Fruit fly (Drosophila melanogaster) whole organism, prepupa: Measurements from ENCODE around the gene Sirt7.
A peak's percentile ranks its signal among the peaks of the same experiment; 100 is the strongest.

ENCODE experiments used
- Blimp-1 ChIP-seq: fragments of 200-800 bp; sonication (Bioruptor generic); optimal IDR thresholded peaks from 3 replicates; lab custom pipeline; 2017; ENCODE audit warnings: missing biosample characterization, missing genetic modification characterization, mild to moderate bottlenecking, moderate library complexity, missing genetic modification reagents
- CG10631 ChIP-seq: fragments of 200-800 bp; sonication (Bioruptor generic); optimal IDR thresholded peaks from 2 replicates; lab custom pipeline; 2016; ENCODE audit warnings: missing biosample characterization, missing genetic modification characterization
- CG10669 ChIP-seq: fragments of 200-800 bp; sonication (Bioruptor generic); optimal IDR thresholded peaks from 3 replicates; lab custom pipeline; 2018; ENCODE audit warnings: missing biosample characterization, mild to moderate bottlenecking, missing genetic modification characterization, moderate library complexity
- CG11294 ChIP-seq: fragments of 200-800 bp; sonication (Bioruptor generic); IDR thresholded peaks from 2 replicates; pipeline ENCODE4 v1.3.6; 2022; ENCODE audit warnings: missing biosample characterization, missing genetic modification characterization
- CG11762 ChIP-seq: fragments of 200-800 bp; sonication (Bioruptor generic); optimal IDR thresholded peaks from 3 replicates; lab custom pipeline; 2016; ENCODE audit warnings: missing biosample characterization, missing genetic modification characterization; ENCODE audit not compliant: insufficient read depth
- CG11902 ChIP-seq: fragments of 200-800 bp; sonication (Bioruptor generic); optimal IDR thresholded peaks from 3 replicates; lab custom pipeline; 2016; ENCODE audit warnings: missing biosample characterization, missing genetic modification characterization
- CG15336 ChIP-seq: fragments of 200-800 bp; sonication (Bioruptor generic); IDR thresholded peaks from 2 replicates; pipeline ENCODE4 v1.3.6; 2022; ENCODE audit warnings: missing biosample characterization, missing genetic modification characterization
- CG1621 ChIP-seq: fragments of 200-800 bp; sonication (Bioruptor generic); optimal IDR thresholded peaks from 3 replicates; lab custom pipeline; 2018; ENCODE audit warnings: missing biosample characterization, mild to moderate bottlenecking, missing genetic modification characterization
- CG16779 ChIP-seq: fragments of 200-800 bp; sonication (Bioruptor generic); optimal IDR thresholded peaks from 3 replicates; lab custom pipeline; 2017; ENCODE audit warnings: missing biosample characterization, mild to moderate bottlenecking, missing genetic modification characterization
- CG3032 ChIP-seq: fragments of 200-800 bp; optimal IDR thresholded peaks from 2 replicates; lab custom pipeline; 2019; ENCODE audit warnings: missing biosample characterization, mild to moderate bottlenecking, missing genetic modification characterization, moderate library complexity
- CG32006 ChIP-seq: fragments of 200-800 bp; sonication (Bioruptor generic); optimal IDR thresholded peaks from 3 replicates; lab custom pipeline; 2017; ENCODE audit warnings: missing biosample characterization, mild to moderate bottlenecking, missing genetic modification characterization
- CG34406 ChIP-seq: fragments of 200-800 bp; sonication (Bioruptor generic); optimal IDR thresholded peaks from 3 replicates; lab custom pipeline; 2016; ENCODE audit warnings: missing biosample characterization, missing genetic modification characterization
- CG3919 ChIP-seq: fragments of 200-800 bp; sonication (Bioruptor generic); optimal IDR thresholded peaks from 3 replicates; lab custom pipeline; 2016; ENCODE audit warnings: missing biosample characterization, missing genetic modification characterization
- CG6163 ChIP-seq: fragments of 200-800 bp; sonication (Bioruptor generic); IDR thresholded peaks from 3 replicates; pipeline ENCODE4 v1.3.6; 2022; ENCODE audit warnings: missing biosample characterization, missing genetic modification characterization
- CG6792 ChIP-seq: fragments of 200-800 bp; sonication (Bioruptor generic); optimal IDR thresholded peaks from 3 replicates; lab custom pipeline; 2016; ENCODE audit warnings: missing biosample characterization, missing genetic modification characterization
- CG6808 ChIP-seq: fragments of 200-800 bp; sonication (Bioruptor generic); optimal IDR thresholded peaks from 3 replicates; lab custom pipeline; 2017; ENCODE audit warnings: missing biosample characterization, missing genetic modification characterization, mild to moderate bottlenecking, moderate library complexity, missing genetic modification reagents
- CG6854 ChIP-seq: fragments of 200-800 bp; sonication (Bioruptor generic); optimal IDR thresholded peaks from 2 replicates; lab custom pipeline; 2017; ENCODE audit warnings: missing biosample characterization, mild to moderate bottlenecking, missing genetic modification characterization
- CG8119 ChIP-seq: fragments of 200-800 bp; sonication (Bioruptor generic); IDR thresholded peaks from 3 replicates; pipeline ENCODE4 v1.3.6; 2022; ENCODE audit warnings: missing biosample characterization, missing genetic modification characterization
- CG8319 ChIP-seq: fragments of 200-800 bp; sonication (Bioruptor generic); optimal IDR thresholded peaks from 3 replicates; lab custom pipeline; 2016; ENCODE audit warnings: missing biosample characterization, missing genetic modification characterization
- CG8632 ChIP-seq: fragments of 200-800 bp; sonication (Bioruptor generic); optimal IDR thresholded peaks from 3 replicates; lab custom pipeline; 2016; ENCODE audit warnings: missing biosample characterization, missing genetic modification characterization
- CG9139 ChIP-seq: fragments of 200-800 bp; sonication (Bioruptor generic); optimal IDR thresholded peaks from 3 replicates; lab custom pipeline; 2017; ENCODE audit warnings: missing biosample characterization, mild to moderate bottlenecking, missing genetic modification characterization
- Eip75B ChIP-seq: fragments of 200-800 bp; sonication (Bioruptor generic); optimal IDR thresholded peaks from 3 replicates; lab custom pipeline; 2016; ENCODE audit warnings: missing biosample characterization, missing genetic modification characterization
- Eip78C ChIP-seq: fragments of 200-800 bp; sonication (Bioruptor generic); peaks from one replicate; lab custom pipeline; 2016; ENCODE audit warnings: missing biosample characterization, missing genetic modification characterization
- Eip93F ChIP-seq: fragments of 200-800 bp; sonication (Bioruptor generic); optimal IDR thresholded peaks from 2 replicates; lab custom pipeline; 2016; ENCODE audit warnings: missing biosample characterization, mild to moderate bottlenecking, missing genetic modification characterization
- Ets21C ChIP-seq: fragments of 200-800 bp; sonication (Bioruptor generic); optimal IDR thresholded peaks from 3 replicates; lab custom pipeline; 2016; ENCODE audit warnings: missing biosample characterization, missing genetic modification characterization
- Ets96B ChIP-seq: fragments of 200-800 bp; optimal IDR thresholded peaks from 2 replicates; lab custom pipeline; 2019; ENCODE audit warnings: missing biosample characterization, mild to moderate bottlenecking, missing genetic modification characterization, moderate library complexity
- Hr38 ChIP-seq: sonication (Bioruptor generic); optimal IDR thresholded peaks from 2 replicates; lab custom pipeline; 2016; ENCODE audit warnings: missing biosample characterization, missing genetic modification characterization
- Hr39 ChIP-seq: fragments of 200-800 bp; sonication (Bioruptor generic); optimal IDR thresholded peaks from 2 replicates; lab custom pipeline; 2016; ENCODE audit warnings: missing biosample characterization, missing genetic modification characterization
- Lpt ChIP-seq: fragments of 200-800 bp; sonication (Bioruptor generic); optimal IDR thresholded peaks from 3 replicates; lab custom pipeline; 2016; ENCODE audit warnings: missing biosample characterization, missing genetic modification characterization
- Met ChIP-seq: fragments of 200-800 bp; sonication (Bioruptor generic); optimal IDR thresholded peaks from 3 replicates; lab custom pipeline; 2016; ENCODE audit warnings: missing biosample characterization, missing genetic modification characterization
- OdsH ChIP-seq: fragments of 200-800 bp; sonication (Bioruptor generic); optimal IDR thresholded peaks from 3 replicates; lab custom pipeline; 2016; ENCODE audit warnings: missing biosample characterization, missing genetic modification characterization
- Smox ChIP-seq: fragments of 200-800 bp; sonication (Bioruptor generic); optimal IDR thresholded peaks from 3 replicates; lab custom pipeline; 2016; ENCODE audit warnings: missing biosample characterization, missing genetic modification characterization
- Sox102F ChIP-seq: fragments of 200-800 bp; sonication (Bioruptor generic); optimal IDR thresholded peaks from 2 replicates; lab custom pipeline; 2016; ENCODE audit warnings: missing biosample characterization, mild to moderate bottlenecking, missing genetic modification characterization
- Sox14 ChIP-seq: fragments of 200-800 bp; sonication (Bioruptor generic); optimal IDR thresholded peaks from 3 replicates; lab custom pipeline; 2016; ENCODE audit warnings: missing biosample characterization, missing genetic modification characterization
- Sox15 ChIP-seq: fragments of 200-800 bp; sonication (Bioruptor generic); optimal IDR thresholded peaks from 3 replicates; lab custom pipeline; 2016; ENCODE audit warnings: missing biosample characterization, missing genetic modification characterization
- achi ChIP-seq: fragments of 200-800 bp; sonication (Bioruptor generic); optimal IDR thresholded peaks from 3 replicates; lab custom pipeline; 2016; ENCODE audit warnings: missing biosample characterization, missing genetic modification characterization
- cyc ChIP-seq: fragments of 200-800 bp; sonication (Bioruptor generic); optimal IDR thresholded peaks from 3 replicates; lab custom pipeline; 2016; ENCODE audit warnings: missing biosample characterization, missing genetic modification characterization
- dac ChIP-seq: fragments of 200-800 bp; sonication (Bioruptor generic); optimal IDR thresholded peaks from 2 replicates; lab custom pipeline; 2017; ENCODE audit warnings: missing biosample characterization, mild to moderate bottlenecking, missing genetic modification characterization
- dsx ChIP-seq: fragments of 200-800 bp; optimal IDR thresholded peaks from 3 replicates; lab custom pipeline; 2019; ENCODE audit warnings: missing biosample characterization, mild to moderate bottlenecking, missing genetic modification characterization, moderate library complexity; ENCODE audit not compliant: poor library complexity, severe bottlenecking
- eg ChIP-seq: fragments of 200-800 bp; sonication (Bioruptor generic); IDR thresholded peaks from 3 replicates; pipeline ENCODE4 v1.3.6; 2022; ENCODE audit warnings: missing biosample characterization, missing genetic modification characterization
- esn ChIP-seq: fragments of 200-800 bp; sonication (Bioruptor generic); optimal IDR thresholded peaks from 2 replicates; lab custom pipeline; 2016; ENCODE audit warnings: missing biosample characterization, mild to moderate bottlenecking, missing genetic modification characterization, moderate library complexity
- fd85E ChIP-seq: fragments of 200-800 bp; sonication (Bioruptor generic); optimal IDR thresholded peaks from 3 replicates; lab custom pipeline; 2016; ENCODE audit warnings: missing biosample characterization, missing genetic modification characterization
- fkh ChIP-seq: fragments of 200-800 bp; sonication (Bioruptor generic); optimal IDR thresholded peaks from 3 replicates; lab custom pipeline; 2017; ENCODE audit warnings: missing biosample characterization, mild to moderate bottlenecking, missing genetic modification characterization, moderate library complexity
- lz ChIP-seq: fragments of 200-800 bp; sonication (Bioruptor generic); optimal IDR thresholded peaks from 3 replicates; lab custom pipeline; 2016; ENCODE audit warnings: missing biosample characterization, missing genetic modification characterization
- net ChIP-seq: fragments of 200-800 bp; sonication (Bioruptor generic); optimal IDR thresholded peaks from 3 replicates; lab custom pipeline; 2016; ENCODE audit warnings: missing biosample characterization, missing genetic modification characterization
- pdm3 ChIP-seq: fragments of 200-800 bp; sonication (Bioruptor generic); optimal IDR thresholded peaks from 3 replicates; lab custom pipeline; 2016; ENCODE audit warnings: missing biosample characterization, missing genetic modification characterization
- salr ChIP-seq, 2 experiments: fragments of 200-800 bp; sonication (Bioruptor generic); optimal IDR thresholded peaks; 3 replicates each; lab custom pipeline; 2016 to 2018; ENCODE audit warnings: missing biosample characterization in 2 of 2, missing genetic modification characterization in 2 of 2, mild to moderate bottlenecking in 1 of 2
- spab ChIP-seq: fragments of 200-800 bp; sonication (Bioruptor generic); optimal IDR thresholded peaks from 2 replicates; lab custom pipeline; 2017; ENCODE audit warnings: missing biosample characterization, mild to moderate bottlenecking, missing genetic modification characterization, missing genetic modification reagents
- svp ChIP-seq: fragments of 200-800 bp; sonication (Bioruptor generic); peaks from one replicate; lab custom pipeline; 2016; ENCODE audit warnings: missing biosample characterization, missing genetic modification characterization
- topi ChIP-seq: fragments of 200-800 bp; sonication (Bioruptor generic); optimal IDR thresholded peaks from 3 replicates; lab custom pipeline; 2016; ENCODE audit warnings: missing biosample characterization, missing genetic modification characterization
- vri ChIP-seq: fragments of 200-800 bp; sonication (Bioruptor generic); optimal IDR thresholded peaks from 3 replicates; lab custom pipeline; 2016; ENCODE audit warnings: missing biosample characterization, mild to moderate bottlenecking, missing genetic modification characterization

The Sirt7 gene

dm6 chr3R:29063207-29063920 lies 7.6 kb downstream of the Sirt7 start:
- TF ChIP-seq CG8632 (GFP tag; lab: Kevin White, UChicago) (peak; percentile 74), CG11294 (no peak), topi (peak; percentile 57), CG6163 (GFP tag; lab: Robert Waterston, UW) (no peak), Ets96B (tag; lab: Kevin White, UChicago) (peak; percentile 65), CG11902 (GFP tag; lab: Kevin White, UChicago) (peak; percentile 61), salr (GFP tag; optimal IDR thresholded peaks at IDR 0.05; lab: Kevin White, UChicago) (peak in 1 of 2 experiments; percentile 71), CG6792 (GFP tag; lab: Kevin White, UChicago) (peak; percentile 64), CG32006 (GFP tag; lab: Kevin White, UChicago) (peak; percentile 78), Blimp-1 (GFP tag; lab: Kevin White, UChicago) (peak; percentile 9), CG10631 (peak; percentile 82), pdm3 (peak; percentile 67), svp (peak; percentile 74), Smox (GFP tag; lab: Kevin White, UChicago) (peak; percentile 68), vri (GFP tag; lab: Kevin White, UChicago) (no peak), Lpt (GFP tag; lab: Kevin White, UChicago) (no peak), dac (GFP tag; lab: Kevin White, UChicago) (no peak), net (GFP tag; lab: Kevin White, UChicago) (peak; percentile 67), Sox102F (GFP tag; lab: Kevin White, UChicago) (peak; percentile 83), CG15336 (GFP tag; lab: Robert Waterston, UW) (no peak), CG11762 (GFP tag; lab: Kevin White, UChicago) (peak; percentile 41), CG10669 (GFP tag; lab: Kevin White, UChicago) (peak; percentile 72), cyc (peak; percentile 50), CG6854 (GFP tag; lab: Kevin White, UChicago) (no peak), fkh (GFP tag; lab: Kevin White, UChicago) (peak; percentile 55), CG1621 (tag; lab: Kevin White, UChicago) (peak; percentile 37), CG34406 (GFP tag; lab: Kevin White, UChicago) (peak; percentile 77), fd85E (no peak), CG8119 (no peak), Eip75B (peak; percentile 55), Hr39 (GFP tag; lab: Kevin White, UChicago) (peak; percentile 58), achi (GFP tag; lab: Kevin White, UChicago) (peak; percentile 73), eg (GFP tag; lab: Robert Waterston, UW) (no peak), CG16779 (tag; lab: Kevin White, UChicago) (no peak), esn (GFP tag; lab: Kevin White, UChicago) (peak; percentile 86), Met (GFP tag; lab: Kevin White, UChicago) (peak; percentile 76), Eip78C (GFP tag; lab: Kevin White, UChicago) (peak; percentile 91), Eip93F (GFP tag; lab: Kevin White, UChicago) (peak; percentile 26), CG3919 (GFP tag; lab: Kevin White, UChicago) (peak; percentile 32), CG6808 (GFP tag; lab: Kevin White, UChicago) (peak; percentile 75), OdsH (GFP tag; lab: Kevin White, UChicago) (peak; percentile 63), CG8319 (GFP tag; lab: Kevin White, UChicago) (peak; percentile 63), Sox14 (GFP tag; lab: Kevin White, UChicago) (peak; percentile 81), CG9139 (GFP tag; lab: Kevin White, UChicago) (peak; percentile 18), Ets21C (GFP tag; lab: Kevin White, UChicago) (peak; percentile 35), lz (GFP tag; lab: Kevin White, UChicago) (peak; percentile 78), spab (GFP tag; lab: Kevin White, UChicago) (peak; percentile 8), dsx (peak; percentile 32), Hr38 (GFP tag; lab: Kevin White, UChicago) (no peak), CG3032 (tag; lab: Kevin White, UChicago) (peak; percentile 78), Sox15 (GFP tag; lab: Kevin White, UChicago) (peak; percentile 69)
